Fruit fly (Drosophila melanogaster) S2 (cell line): ENCODE data around the gene Osi15.

Experiments
- CG8478 ChIP-seq: fragments of >200 bp; optimal IDR thresholded peaks from 2 replicates; lab custom pipeline; 2018
- CTCF ChIP-seq, 2 experiments: fragments of >200 bp; optimal IDR thresholded peaks; 2 replicates each; lab custom pipeline; 2018

DNA sequence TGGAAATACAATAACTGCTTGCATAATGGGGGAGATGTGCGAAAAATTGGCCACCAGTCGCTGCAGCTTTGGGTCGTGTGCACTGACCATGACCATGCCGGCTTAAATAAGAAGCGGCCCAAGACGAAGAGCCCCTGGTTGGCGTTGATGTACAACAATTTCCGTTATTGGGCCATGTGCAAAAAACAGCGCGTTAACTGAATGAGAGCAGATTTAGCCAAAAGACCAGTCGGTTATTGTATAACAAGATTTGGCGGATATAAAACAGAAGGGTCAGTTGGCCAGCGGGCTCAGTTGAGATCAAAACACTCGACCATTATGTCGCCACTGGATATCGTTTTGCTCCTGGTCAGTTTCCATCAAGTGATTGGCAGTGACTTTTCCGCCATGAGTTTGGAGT is 37.9 kb upstream of the Osi15 start, which contains the start of gene Osi10a:
- TF ChIP-seq CTCF (optimal IDR thresholded peaks at IDR 0.05; lab: Kevin White, UChicago) (no peak), CG8478 (lab: Kevin White, UChicago) (no peak)
